Fruit fly (Drosophila melanogaster) whole organism, embryonic: ENCODE data around the gene cert.

Source experiments
- Bdp1 ChIP-seq: fragments of 200-800 bp; sonication (Bioruptor generic); optimal IDR thresholded peaks from 3 replicates; lab custom pipeline; 2016; ENCODE audit warnings: missing biosample characterization, missing genetic modification characterization
- CG10267 ChIP-seq: fragments of 200-800 bp; sonication (Bioruptor generic); optimal IDR thresholded peaks from 2 replicates; lab custom pipeline; 2018; ENCODE audit warnings: missing biosample characterization, mild to moderate bottlenecking, missing genetic modification characterization, moderate library complexity
- CG10366 ChIP-seq: fragments of 200-800 bp; sonication (Bioruptor generic); IDR thresholded peaks from 2 replicates; pipeline ENCODE4 v1.3.6; 2022; ENCODE audit warnings: missing biosample characterization, missing genetic modification characterization
- CG11085 ChIP-seq: fragments of 200-800 bp; sonication (Bioruptor generic); IDR thresholded peaks from 2 replicates; pipeline ENCODE4 v1.3.6; 2022; ENCODE audit warnings: missing biosample characterization, missing genetic modification characterization
- CG12236 ChIP-seq: fragments of 200-800 bp; sonication (Bioruptor generic); optimal IDR thresholded peaks from 2 replicates; lab custom pipeline; 2016; ENCODE audit warnings: missing biosample characterization, missing genetic modification characterization
- CG14014 ChIP-seq: fragments of 200-800 bp; sonication (Bioruptor generic); IDR thresholded peaks from 2 replicates; pipeline ENCODE4 v1.3.6; 2022; ENCODE audit warnings: missing biosample characterization, missing genetic modification characterization
- CG15479 ChIP-seq: fragments of 200-800 bp; sonication (Bioruptor generic); optimal IDR thresholded peaks from 3 replicates; lab custom pipeline; 2019; ENCODE audit warnings: missing biosample characterization, mild to moderate bottlenecking, missing genetic modification characterization, moderate library complexity
- CG17385 ChIP-seq: fragments of 200-800 bp; sonication (Bioruptor generic); optimal IDR thresholded peaks from 3 replicates; lab custom pipeline; 2018; ENCODE audit warnings: missing biosample characterization, mild to moderate bottlenecking, missing genetic modification characterization
- CG18262 ChIP-seq: fragments of 200-800 bp; optimal IDR thresholded peaks from 3 replicates; lab custom pipeline; 2019; ENCODE audit warnings: missing biosample characterization, mild to moderate bottlenecking, missing genetic modification characterization, moderate library complexity
- CG3407 ChIP-seq: fragments of 200-800 bp; sonication (Bioruptor generic); optimal IDR thresholded peaks from 2 replicates; lab custom pipeline; 2018; ENCODE audit warnings: missing biosample characterization, mild to moderate bottlenecking, missing genetic modification characterization
- CG3726 ChIP-seq: fragments of 200-800 bp; sonication (Bioruptor generic); IDR thresholded peaks from 3 replicates; pipeline ENCODE4, ENCODE4 v1.3.6; 2022; ENCODE audit warnings: missing biosample characterization, missing genetic modification characterization
- CG4282 ChIP-seq: fragments of 200-800 bp; sonication (Bioruptor generic); optimal IDR thresholded peaks from 2 replicates; lab custom pipeline; 2016; ENCODE audit warnings: missing biosample characterization, missing genetic modification characterization
- CG4328 ChIP-seq: fragments of 200-800 bp; sonication (Bioruptor generic); optimal IDR thresholded peaks from 3 replicates; lab custom pipeline; 2017; ENCODE audit warnings: missing biosample characterization, missing genetic modification reagents, missing genetic modification characterization
- CG6791 ChIP-seq: fragments of 200-800 bp; sonication (Bioruptor generic); IDR thresholded peaks from 3 replicates; pipeline ENCODE4 v1.3.6; 2022; ENCODE audit warnings: missing biosample characterization, missing genetic modification characterization; ENCODE audit not compliant: partially characterized antibody
- CG7963 ChIP-seq: fragments of 200-800 bp; sonication (Bioruptor generic); IDR thresholded peaks from 3 replicates; pipeline ENCODE4 v1.3.6; 2022; ENCODE audit warnings: missing biosample characterization, missing genetic modification characterization; ENCODE audit not compliant: partially characterized antibody
- CG9876 ChIP-seq: fragments of 200-800 bp; sonication (Bioruptor generic); optimal IDR thresholded peaks from 2 replicates; lab custom pipeline; 2016; ENCODE audit warnings: missing biosample characterization, missing genetic modification characterization
- D19A ChIP-seq: fragments of 200-800 bp; optimal IDR thresholded peaks from 3 replicates; lab custom pipeline; 2019; ENCODE audit warnings: missing biosample characterization, mild to moderate bottlenecking, missing genetic modification characterization, moderate library complexity
- Dll ChIP-seq: fragments of 200-800 bp; sonication (Bioruptor generic); IDR thresholded peaks from 4 replicates; pipeline ENCODE4 v1.3.6; 2022; ENCODE audit warnings: missing biosample characterization, missing genetic modification characterization; ENCODE audit not compliant: partially characterized antibody
- Dref ChIP-seq: fragments of 200-800 bp; sonication (Bioruptor generic); IDR thresholded peaks from 2 replicates; pipeline ENCODE4 v1.3.6; 2022; ENCODE audit warnings: missing biosample characterization, missing genetic modification characterization
- ERR ChIP-seq: fragments of 200-800 bp; sonication (Bioruptor generic); optimal IDR thresholded peaks from 2 replicates; lab custom pipeline; 2016; ENCODE audit warnings: missing biosample characterization, missing genetic modification characterization
- Ets65A ChIP-seq: fragments of 200-800 bp; sonication (Bioruptor generic); peaks from one replicate; lab custom pipeline; 2016; ENCODE audit warnings: missing biosample characterization, missing genetic modification characterization
- Gug ChIP-seq: fragments of 200-800 bp; sonication (Bioruptor generic); IDR thresholded peaks from 4 replicates; pipeline ENCODE4 v1.3.6; 2022; ENCODE audit warnings: missing biosample characterization, missing genetic modification characterization
- Hand ChIP-seq: fragments of 200-800 bp; sonication (Bioruptor generic); optimal IDR thresholded peaks from 2 replicates; lab custom pipeline; 2017; ENCODE audit warnings: mild to moderate bottlenecking, missing biosample characterization, missing genetic modification reagents, missing genetic modification characterization
- Lim3 ChIP-seq: fragments of 200-800 bp; sonication (Bioruptor generic); IDR thresholded peaks from 2 replicates; pipeline ENCODE4 v1.3.6; 2022; ENCODE audit warnings: missing biosample characterization, missing genetic modification characterization
- NC2β ChIP-seq: fragments of 200-800 bp; sonication (Bioruptor generic); optimal IDR thresholded peaks from 2 replicates; lab custom pipeline; 2016; ENCODE audit warnings: missing biosample characterization, missing genetic modification characterization
- Sox102F ChIP-seq: fragments of 200-800 bp; sonication (Bioruptor generic); optimal IDR thresholded peaks from 2 replicates; lab custom pipeline; 2018; ENCODE audit warnings: missing biosample characterization, mild to moderate bottlenecking, missing genetic modification characterization, moderate library complexity
- Ssrp ChIP-seq: fragments of 200-800 bp; sonication (Bioruptor generic); optimal IDR thresholded peaks from 2 replicates; lab custom pipeline; 2018; ENCODE audit warnings: missing biosample characterization, mild to moderate bottlenecking, missing genetic modification characterization, moderate library complexity
- Usf ChIP-seq: fragments of 200-800 bp; sonication (Bioruptor generic); optimal IDR thresholded peaks from 2 replicates; lab custom pipeline; 2017; ENCODE audit warnings: missing genotype, missing biosample characterization, missing genetic modification characterization
- ab ChIP-seq: fragments of 200-800 bp; sonication (Bioruptor generic); optimal IDR thresholded peaks from 2 replicates; lab custom pipeline; 2016; ENCODE audit warnings: missing biosample characterization, missing genetic modification characterization
- al ChIP-seq: fragments of 200-800 bp; sonication (Bioruptor generic); IDR thresholded peaks from 2 replicates; pipeline ENCODE4 v1.3.6; 2022; ENCODE audit warnings: missing biosample characterization, missing genetic modification characterization
- ash1 ChIP-seq: fragments of 200-800 bp; sonication (Bioruptor generic); optimal IDR thresholded peaks from 2 replicates; lab custom pipeline; 2018; ENCODE audit warnings: missing biosample characterization, mild to moderate bottlenecking, missing genetic modification characterization
- chinmo ChIP-seq: fragments of 200-800 bp; sonication (Bioruptor generic); IDR thresholded peaks from 4 replicates; pipeline ENCODE4 v1.3.6; 2022; ENCODE audit warnings: missing biosample characterization, missing genetic modification characterization; ENCODE audit not compliant: partially characterized antibody
- chn ChIP-seq: fragments of 200-800 bp; sonication (Bioruptor generic); optimal IDR thresholded peaks from 2 replicates; lab custom pipeline; 2016; ENCODE audit warnings: missing biosample characterization, missing genetic modification characterization
- crp ChIP-seq, 2 experiments: fragments of 200-800 bp; sonication (Bioruptor generic); optimal IDR thresholded peaks; 2 replicates in 1 of 2; 3 replicates in 1 of 2; lab custom pipeline; 2017; ENCODE audit warnings: missing biosample characterization in 2 of 2, missing genetic modification characterization in 2 of 2, mild to moderate bottlenecking in 1 of 2, moderate library complexity in 1 of 2
- dati ChIP-seq: fragments of 200-800 bp; sonication (Bioruptor generic); IDR thresholded peaks from 2 replicates; pipeline ENCODE4 v1.3.6; 2022; ENCODE audit warnings: missing biosample characterization, missing genetic modification characterization
- dm ChIP-seq: fragments of 200-800 bp; sonication (Bioruptor generic); optimal IDR thresholded peaks from 3 replicates; lab custom pipeline; 2016; ENCODE audit warnings: missing biosample characterization, missing genetic modification characterization
- gem ChIP-seq: fragments of 200-800 bp; sonication (Bioruptor generic); optimal IDR thresholded peaks from 2 replicates; lab custom pipeline; 2019; ENCODE audit warnings: missing biosample characterization, mild to moderate bottlenecking, missing genetic modification characterization, moderate library complexity
- gsb ChIP-seq: fragments of 200-800 bp; sonication (Bioruptor generic); IDR thresholded peaks from 2 replicates; pipeline ENCODE4 v1.3.6; 2022; ENCODE audit warnings: missing biosample characterization, missing genetic modification characterization
- gt ChIP-seq: fragments of 200-800 bp; sonication (Bioruptor generic); IDR thresholded peaks from 2 replicates; pipeline ENCODE4 v1.3.6; 2022; ENCODE audit warnings: missing biosample characterization, missing genetic modification characterization
- hbn ChIP-seq: fragments of 200-800 bp; sonication (Bioruptor generic); IDR thresholded peaks from 2 replicates; pipeline ENCODE4 v1.3.6; 2022; ENCODE audit warnings: missing biosample characterization, missing genetic modification characterization; ENCODE audit not compliant: partially characterized antibody
- ken ChIP-seq: fragments of 200-800 bp; sonication (Bioruptor generic); IDR thresholded peaks from 3 replicates; pipeline ENCODE4 v1.3.6; 2022; ENCODE audit warnings: missing biosample characterization, missing genetic modification characterization
- lab ChIP-seq: fragments of 200-800 bp; sonication (Bioruptor generic); optimal IDR thresholded peaks from 3 replicates; lab custom pipeline; 2017; ENCODE audit warnings: missing biosample characterization, missing genetic modification characterization, mild to moderate bottlenecking, moderate library complexity, missing genetic modification reagents
- nau ChIP-seq: fragments of 200-800 bp; sonication (Bioruptor generic); optimal IDR thresholded peaks from 3 replicates; lab custom pipeline; 2017; ENCODE audit warnings: missing biosample characterization, mild to moderate bottlenecking, missing genetic modification characterization, missing genetic modification reagents
- nerfin-1 ChIP-seq: fragments of 200-800 bp; sonication (Bioruptor generic); optimal IDR thresholded peaks from 3 replicates; lab custom pipeline; 2019; ENCODE audit warnings: missing biosample characterization, mild to moderate bottlenecking, missing genetic modification characterization, moderate library complexity
- nmo ChIP-seq: fragments of 200-800 bp; sonication (Bioruptor generic); optimal IDR thresholded peaks from 2 replicates; lab custom pipeline; 2018; ENCODE audit warnings: missing biosample characterization, mild to moderate bottlenecking, missing genetic modification characterization, moderate library complexity
- oc ChIP-seq: fragments of 200-800 bp; sonication (Bioruptor generic); optimal IDR thresholded peaks from 2 replicates; lab custom pipeline; 2018; ENCODE audit warnings: missing biosample characterization, mild to moderate bottlenecking, missing genetic modification characterization, moderate library complexity
- phol ChIP-seq: fragments of 200-800 bp; sonication (Bioruptor generic); optimal IDR thresholded peaks from 3 replicates; lab custom pipeline; 2018; ENCODE audit warnings: missing biosample characterization, mild to moderate bottlenecking, missing genetic modification characterization, moderate library complexity
- sens-2 ChIP-seq: fragments of 200-800 bp; sonication (Bioruptor generic); IDR thresholded peaks from 2 replicates; pipeline ENCODE4 v1.3.6; 2022; ENCODE audit warnings: missing biosample characterization, missing genetic modification characterization
- slbo ChIP-seq: fragments of 200-800 bp; sonication (Bioruptor generic); IDR thresholded peaks from 2 replicates; pipeline ENCODE4 v1.3.6; 2022; ENCODE audit warnings: missing biosample characterization, missing genetic modification characterization
- tup ChIP-seq: fragments of 200-800 bp; sonication (Bioruptor generic); optimal IDR thresholded peaks from 2 replicates; lab custom pipeline; 2016; ENCODE audit warnings: missing biosample characterization, mild to moderate bottlenecking, missing genetic modification characterization, moderate library complexity
- zen2 ChIP-seq: fragments of 200-800 bp; sonication (Bioruptor generic); IDR thresholded peaks from 3 replicates; pipeline ENCODE4 v1.3.6; 2022; ENCODE audit warnings: missing biosample characterization, missing genetic modification characterization; ENCODE audit not compliant: partially characterized antibody

Gene cert

DNA sequence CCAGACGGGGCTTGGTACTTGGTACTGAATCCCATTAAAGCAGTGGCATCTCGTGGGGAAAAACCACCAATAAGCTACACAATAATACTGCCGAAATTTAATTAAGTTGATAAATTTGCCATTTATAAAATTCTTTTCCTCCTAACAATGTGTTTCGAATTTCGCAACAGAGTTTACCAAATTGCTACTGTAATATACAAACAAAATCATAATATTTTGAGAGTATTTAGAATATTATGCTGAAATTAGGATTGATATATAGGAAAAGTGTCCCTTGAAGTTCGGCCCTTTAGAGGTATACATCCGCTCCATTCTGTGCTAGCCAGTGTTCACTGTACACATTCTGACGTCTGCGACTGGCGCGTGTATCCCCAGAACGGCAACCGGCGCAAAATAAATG is 5.0 kb downstream of the cert start (continued):
- TF ChIP-seq ash1 (GFP tag; lab: Kevin White, UChicago) (no peak), oc (tag; lab: Kevin White, UChicago) (no peak), zen2 (GFP tag; lab: Robert Waterston, UW) (no peak), Hand (GFP tag; lab: Kevin White, UChicago) (no peak), CG14014 (no peak), dati (no peak), D19A (tag; lab: Kevin White, UChicago) (no peak), gt (GFP tag; lab: Robert Waterston, UW) (no peak), CG10267 (tag; lab: Kevin White, UChicago) (no peak), Bdp1 (GFP tag; lab: Kevin White, UChicago) (no peak), dm (GFP tag; lab: Kevin White, UChicago) (no peak), CG15479 (GFP tag; lab: Kevin White, UChicago) (no peak), gem (tag; lab: Kevin White, UChicago) (no peak), CG10366 (no peak), Sox102F (no peak), ERR (GFP tag; lab: Kevin White, UChicago) (no peak), sens-2 (GFP tag; lab: Robert Waterston, UW) (no peak), crp (GFP tag; optimal IDR thresholded peaks at IDR 0.05; lab: Kevin White, UChicago) (no peak), CG6791 (GFP tag; lab: Robert Waterston, UW) (no peak), al (GFP tag; lab: Robert Waterston, UW) (no peak), CG18262 (tag; lab: Kevin White, UChicago) (no peak), Dll (GFP tag; lab: Robert Waterston, UW) (no peak), Ets65A (GFP tag; lab: Kevin White, UChicago) (peak; percentile 83), CG3726 (GFP tag; lab: Robert Waterston, UW) (no peak), CG3407 (GFP tag; lab: Kevin White, UChicago) (no peak), CG7963 (GFP tag; lab: Robert Waterston, UW) (no peak)

DNA sequence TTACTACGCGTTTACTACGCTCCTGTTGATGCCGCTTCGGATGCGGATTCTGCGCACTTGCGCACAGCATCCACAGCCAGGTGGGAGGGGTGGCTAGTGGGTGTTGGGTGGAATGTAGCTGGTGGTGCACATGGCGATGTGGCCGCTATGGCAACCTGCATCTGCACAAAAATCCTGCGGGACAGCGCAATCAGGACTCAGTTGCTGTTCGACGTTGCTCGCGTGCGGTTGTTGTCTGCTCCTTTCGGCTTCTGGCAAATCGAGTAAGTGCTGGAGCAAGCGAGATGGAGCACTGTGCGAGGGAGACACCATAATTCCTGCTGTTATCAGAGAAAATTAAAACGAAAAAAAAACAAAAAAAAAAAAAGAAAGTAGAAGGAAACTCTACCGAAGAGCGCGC is 48.7 kb downstream of the cert start:
- TF ChIP-seq tup (GFP tag; lab: Kevin White, UChicago), result no peak
- TF ChIP-seq chinmo (GFP tag; lab: Robert Waterston, UW), result 0 out of 4 replicates have a peak, but pooled peaks have one; percentile 37
- no peak for TF ChIP-seq CG9876 (GFP tag; lab: Kevin White, UChicago)
- peak; percentile 18 for TF ChIP-seq nerfin-1 (tag; lab: Kevin White, UChicago)
- no peak for TF ChIP-seq Lim3
- no peak for TF ChIP-seq phol (tag; lab: Kevin White, UChicago)
- no peak for TF ChIP-seq CG4282 (GFP tag; lab: Kevin White, UChicago)
- no peak for TF ChIP-seq Gug
- TF ChIP-seq lab (GFP tag; lab: Kevin White, UChicago), result peak; percentile 1
- TF ChIP-seq chn (GFP tag; lab: Kevin White, UChicago), result no peak
- TF ChIP-seq slbo (GFP tag; lab: Robert Waterston, UW), result 0 out of 2 replicates have a peak, but pooled peaks have one; percentile 9
- no peak for TF ChIP-seq nmo (GFP tag; lab: Kevin White, UChicago)
- no peak for TF ChIP-seq ab (GFP tag; lab: Kevin White, UChicago)
- no peak for TF ChIP-seq gsb (GFP tag; lab: Robert Waterston, UW)
- no peak for TF ChIP-seq CG11085
- TF ChIP-seq Dref, result 0 out of 2 replicates have a peak, but pooled peaks have one; percentile 31
- TF ChIP-seq Ssrp (tag; lab: Kevin White, UChicago), result no peak
- TF ChIP-seq CG4328 (GFP tag; lab: Kevin White, UChicago), result no peak
- TF ChIP-seq CG17385 (GFP tag; lab: Kevin White, UChicago), result no peak
- TF ChIP-seq CG12236 (GFP tag; lab: Kevin White, UChicago), result no peak
- no peak for TF ChIP-seq hbn (GFP tag; lab: Robert Waterston, UW)
- TF ChIP-seq ken (GFP tag; lab: Robert Waterston, UW), result 0 out of 3 replicates have a peak, but pooled peaks have one; percentile 15
- TF ChIP-seq nau (GFP tag; lab: Kevin White, UChicago), result no peak
- no peak for TF ChIP-seq Usf (GFP tag; lab: Kevin White, UChicago)
- no peak for TF ChIP-seq NC2β (GFP tag; lab: Kevin White, UChicago)
